Worm (Caenorhabditis elegans) whole organism, early embryonic: ENCODE data around the gene cat-2.

Experiments used
- B0310.2 ChIP-seq: sonication (generic microtip); optimal IDR thresholded peaks from 2 replicates; lab custom pipeline; 2016; ENCODE audit warnings: mild to moderate bottlenecking, missing genetic modification characterization, missing compliant biosample characterization
- F13C5.2 ChIP-seq: sonication (generic microtip); optimal IDR thresholded peaks from 2 replicates; lab custom pipeline; 2017; ENCODE audit warnings: mild to moderate bottlenecking, missing genetic modification characterization, inconsistent platforms, missing compliant biosample characterization
- aly-1 ChIP-seq: sonication (generic microtip); optimal IDR thresholded peaks from 2 replicates; lab custom pipeline; 2016; ENCODE audit warnings: missing genetic modification characterization, missing compliant biosample characterization
- ama-1 ChIP-seq: fragments of 150-350 bp; optimal IDR thresholded peaks from 2 replicates; lab custom pipeline; 2014
- ceh-13 ChIP-seq: fragments of 200-800 bp; sonication (Bioruptor generic); optimal IDR thresholded peaks from 2 replicates; lab custom pipeline; 2018; ENCODE audit warnings: mild to moderate bottlenecking, missing genetic modification characterization, missing compliant biosample characterization
- ceh-36 ChIP-seq: sonication (generic microtip); optimal IDR thresholded peaks from 2 replicates; lab custom pipeline; 2016; ENCODE audit warnings: missing genetic modification characterization, inconsistent platforms, missing compliant biosample characterization
- ets-7 ChIP-seq: sonication (generic microtip); optimal IDR thresholded peaks from 2 replicates; lab custom pipeline; 2016; ENCODE audit warnings: missing genotype, missing genetic modification characterization, missing compliant biosample characterization
- flt-1 ChIP-seq: fragments of 200-800 bp; sonication (Bioruptor generic); IDR thresholded peaks from 2 replicates; pipeline ENCODE4 v1.3.6; 2022; ENCODE audit warnings: missing genetic modification characterization, missing compliant biosample characterization
- hmbx-1 ChIP-seq: sonication (generic microtip); optimal IDR thresholded peaks from 2 replicates; lab custom pipeline; 2016; ENCODE audit warnings: mild to moderate bottlenecking, missing genetic modification characterization, missing compliant biosample characterization
- hmg-4 ChIP-seq: fragments of 200-800 bp; sonication (Bioruptor generic); optimal IDR thresholded peaks from 2 replicates; lab custom pipeline; 2018; ENCODE audit warnings: mild to moderate bottlenecking, missing genetic modification characterization, missing compliant biosample characterization
- hnd-1 ChIP-seq: sonication (generic microtip); optimal IDR thresholded peaks from 2 replicates; lab custom pipeline; 2016; ENCODE audit warnings: missing genetic modification characterization, missing compliant biosample characterization
- pes-1 ChIP-seq: fragments of 200-800 bp; sonication (Bioruptor generic); IDR thresholded peaks from 2 replicates; pipeline ENCODE4 v1.3.6; 2022; ENCODE audit warnings: missing genetic modification reagents, missing genetic modification characterization, missing compliant biosample characterization
- scrt-1 ChIP-seq: fragments of 200-800 bp; sonication (Bioruptor generic); IDR thresholded peaks from 2 replicates; pipeline ENCODE4 v1.3.6; 2022; ENCODE audit warnings: missing genetic modification characterization, missing compliant biosample characterization
- sea-1 ChIP-seq: fragments of 200-800 bp; sonication (Bioruptor generic); conservative IDR thresholded peaks from 2 replicates; pipeline ENCODE4 v1.3.6; 2022; ENCODE audit warnings: missing genetic modification characterization, missing compliant biosample characterization
- tbx-11 ChIP-seq: fragments of 200-800 bp; sonication (Bioruptor generic); IDR thresholded peaks from 2 replicates; pipeline ENCODE4 v1.3.6; 2022; ENCODE audit warnings: missing genetic modification characterization, missing compliant biosample characterization
- tbx-37 ChIP-seq: fragments of 200-800 bp; sonication (Bioruptor generic); conservative IDR thresholded peaks from 2 replicates; pipeline ENCODE4 v1.3.6; 2022; ENCODE audit warnings: missing genetic modification reagents, missing genetic modification characterization, missing compliant biosample characterization
- tra-4 ChIP-seq: sonication (generic microtip); optimal IDR thresholded peaks from 2 replicates; lab custom pipeline; 2017; ENCODE audit warnings: missing genetic modification characterization, missing compliant biosample characterization

cat-2 gene

DNA sequence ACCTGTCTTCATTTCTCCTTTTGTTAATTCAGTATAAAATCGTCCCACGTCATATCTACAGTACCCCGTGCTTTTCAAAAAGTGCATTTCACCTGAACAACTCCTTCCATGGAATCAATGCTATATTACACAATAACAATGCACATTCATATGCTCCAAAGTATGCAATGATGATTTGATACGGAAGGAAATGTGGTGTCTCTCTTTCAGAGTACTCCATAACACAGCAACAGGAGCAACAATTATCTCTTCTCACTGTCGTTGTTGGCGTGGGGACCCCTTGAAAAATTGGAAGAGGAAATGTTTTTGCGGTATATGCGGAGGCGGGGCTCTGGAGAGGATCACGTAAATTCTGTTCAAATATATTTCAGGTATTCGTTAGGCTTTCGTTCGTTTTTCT lies at the start of gene cat-2:
Gene cat-2, plus strand, starts transcription at position 301 of the 400 bp plus-strand sequence.
- no peak for TF ChIP-seq tbx-37 (GFP tag; lab: Robert Waterston, UW)
- TF ChIP-seq F13C5.2 (tag; lab: Kevin White, UChicago) = no peak
- TF ChIP-seq ceh-36 (tag; lab: Kevin White, UChicago) = no peak
- TF ChIP-seq hnd-1 = no peak
- TF ChIP-seq aly-1 (tag; lab: Kevin White, UChicago) = no peak
- no peak for TF ChIP-seq B0310.2
- no peak for TF ChIP-seq ama-1 (lab: Kevin White, UChicago)
- no peak for TF ChIP-seq scrt-1 (GFP tag; lab: Robert Waterston, UW)
- no peak for TF ChIP-seq sea-1 (GFP tag; lab: Robert Waterston, UW)
- no peak for TF ChIP-seq pes-1
- no peak for TF ChIP-seq ets-7 (tag; lab: Kevin White, UChicago)
- no peak for TF ChIP-seq tra-4 (tag; lab: Kevin White, UChicago)
- TF ChIP-seq hmg-4 = no peak
- no peak for TF ChIP-seq tbx-11 (GFP tag; lab: Robert Waterston, UW)
- no peak for TF ChIP-seq flt-1

ce11 chrII:208097-208496 lies 49.5 kb upstream of the cat-2 start:
- TF ChIP-seq hnd-1 (no peak), B0310.2 (no peak), ceh-13 (GFP tag; lab: Kevin White, UChicago) (no peak), hmg-4 (no peak), aly-1 (tag; lab: Kevin White, UChicago) (no peak), tbx-37 (GFP tag; lab: Robert Waterston, UW) (no peak), tra-4 (tag; lab: Kevin White, UChicago) (no peak), flt-1 (no peak), F13C5.2 (tag; lab: Kevin White, UChicago) (no peak), ama-1 (lab: Kevin White, UChicago) (no peak), pes-1 (no peak), ceh-36 (tag; lab: Kevin White, UChicago) (no peak), ets-7 (tag; lab: Kevin White, UChicago) (no peak), scrt-1 (GFP tag; lab: Robert Waterston, UW) (no peak), tbx-11 (GFP tag; lab: Robert Waterston, UW) (no peak), hmbx-1 (tag; lab: Kevin White, UChicago) (no peak), sea-1 (GFP tag; lab: Robert Waterston, UW) (no peak)

ce11 chrII:216598-216997 lies 41.0 kb upstream of the cat-2 start, which contains the start of gene F48A11.4:
TSS of gene F48A11.4 (minus strand) at chrII:216621.
- TF ChIP-seq sea-1 (GFP tag; lab: Robert Waterston, UW) (0 out of 2 replicates have a peak, but pooled peaks have one; percentile 41), pes-1 (peak; percentile 11; the same call in 1 of the 2 replicates), ceh-13 (GFP tag; lab: Kevin White, UChicago) (no peak), hmg-4 (peak; percentile 44), F13C5.2 (tag; lab: Kevin White, UChicago) (peak; percentile 77), tbx-11 (GFP tag; lab: Robert Waterston, UW) (0 out of 2 replicates have a peak, but pooled peaks have one; percentile 23), ama-1 (lab: Kevin White, UChicago) (no peak), ceh-36 (tag; lab: Kevin White, UChicago) (no peak), tra-4 (tag; lab: Kevin White, UChicago) (no peak), ets-7 (tag; lab: Kevin White, UChicago) (no peak), hmbx-1 (tag; lab: Kevin White, UChicago) (peak; percentile 47), scrt-1 (GFP tag; lab: Robert Waterston, UW) (no peak), flt-1 (peak; percentile 57; the same call in 1 of the 2 replicates), aly-1 (tag; lab: Kevin White, UChicago) (no peak), hnd-1 (no peak), tbx-37 (GFP tag; lab: Robert Waterston, UW) (peak; percentile 52), B0310.2 (no peak)

DNA sequence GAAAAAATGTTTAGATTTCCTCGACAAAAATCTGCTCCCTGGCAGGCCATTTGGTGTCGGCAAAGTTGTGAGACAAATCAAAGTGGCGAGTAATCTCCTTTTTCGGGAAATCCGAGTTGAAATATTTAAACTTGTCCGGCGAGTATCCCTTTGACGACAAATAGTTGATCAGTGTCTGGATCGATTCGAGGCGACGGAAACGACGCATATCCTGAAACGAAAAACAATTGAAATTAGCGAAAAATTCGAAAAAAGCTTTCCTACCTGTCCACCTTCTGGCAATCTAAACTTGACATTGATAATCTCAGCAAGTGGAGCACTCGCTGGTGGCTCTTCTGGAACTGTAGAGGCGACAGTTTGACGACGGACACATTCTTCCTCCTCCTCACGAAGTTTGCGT lies 40.3 kb upstream of the cat-2 start:
- no peak for TF ChIP-seq aly-1 (tag; lab: Kevin White, UChicago)
- no peak for TF ChIP-seq ceh-36 (tag; lab: Kevin White, UChicago)
- no peak for TF ChIP-seq tbx-37 (GFP tag; lab: Robert Waterston, UW)
- no peak for TF ChIP-seq scrt-1 (GFP tag; lab: Robert Waterston, UW)
- TF ChIP-seq tra-4 (tag; lab: Kevin White, UChicago) = no peak
- TF ChIP-seq F13C5.2 (tag; lab: Kevin White, UChicago) = no peak
- TF ChIP-seq tbx-11 (GFP tag; lab: Robert Waterston, UW) = no peak
- TF ChIP-seq hmbx-1 (tag; lab: Kevin White, UChicago) = no peak
- TF ChIP-seq flt-1 = no peak
- no peak for TF ChIP-seq hnd-1
- TF ChIP-seq pes-1 = no peak
- TF ChIP-seq ceh-13 (GFP tag; lab: Kevin White, UChicago) = no peak
- no peak for TF ChIP-seq B0310.2
- no peak for TF ChIP-seq ets-7 (tag; lab: Kevin White, UChicago)
- TF ChIP-seq sea-1 (GFP tag; lab: Robert Waterston, UW) = no peak
- no peak for TF ChIP-seq hmg-4
- no peak for TF ChIP-seq ama-1 (lab: Kevin White, UChicago)

DNA sequence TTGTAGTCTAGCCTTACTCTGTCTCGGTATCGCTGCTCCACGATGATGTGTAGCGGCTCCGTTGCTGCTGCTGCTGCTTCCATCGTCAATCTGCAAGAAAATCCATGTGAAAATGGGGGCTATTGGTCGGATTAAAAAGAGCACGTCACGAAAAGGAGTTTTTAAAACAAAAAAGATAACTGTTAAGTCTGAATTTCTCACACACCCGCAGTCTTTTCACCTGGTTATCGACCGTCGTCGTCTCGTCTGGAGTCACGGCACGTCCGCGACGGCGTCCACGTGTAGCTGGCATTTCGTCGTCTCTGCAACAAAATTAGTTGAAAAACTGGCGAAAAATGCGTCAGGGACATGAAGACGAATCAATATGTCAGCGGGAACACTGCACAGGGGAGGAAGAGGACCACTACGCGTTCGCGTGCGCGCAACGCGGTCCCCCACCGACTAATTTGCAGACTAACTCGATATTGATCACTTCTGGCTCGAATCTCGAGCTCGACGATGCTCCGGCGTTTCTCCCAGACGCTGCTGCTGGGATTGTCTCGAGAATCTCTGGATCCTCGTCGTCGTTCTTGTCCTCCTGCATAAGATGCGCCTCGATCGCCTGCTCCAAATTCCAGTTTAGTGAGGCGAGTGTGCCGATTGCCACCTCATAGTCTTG lies 37.6 kb upstream of the cat-2 start:
- TF ChIP-seq ceh-36 (tag; lab: Kevin White, UChicago) (no peak), hnd-1 (no peak), hmg-4 (no peak), tbx-11 (GFP tag; lab: Robert Waterston, UW) (no peak), ceh-13 (GFP tag; lab: Kevin White, UChicago) (no peak)

DNA sequence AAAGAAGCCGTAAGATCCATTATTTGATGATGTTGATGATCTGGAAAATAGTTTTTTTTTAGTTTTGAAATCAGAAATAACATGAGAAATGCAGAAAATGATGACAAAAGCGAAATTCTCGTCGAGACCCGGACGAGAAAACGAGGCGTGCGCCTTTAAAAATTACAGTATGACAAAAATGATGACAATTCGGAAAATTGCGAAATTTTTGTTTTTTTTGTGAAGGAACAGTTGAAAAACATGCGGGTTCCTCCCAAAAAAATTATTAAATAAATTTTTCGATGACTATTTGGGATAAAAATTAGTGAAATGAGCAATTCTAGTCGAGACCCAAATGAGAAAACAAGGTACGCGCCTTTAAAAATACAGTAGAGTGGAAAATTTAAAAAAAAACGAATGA lies 37.0 kb upstream of the cat-2 start, which contains the start of gene ubxn-3:
Gene ubxn-3, minus strand, starts transcription at position 66 of the 400 bp plus-strand sequence.
- TF ChIP-seq ceh-36 (tag; lab: Kevin White, UChicago) (no peak), hnd-1 (no peak), hmg-4 (no peak), aly-1 (tag; lab: Kevin White, UChicago) (no peak), flt-1 (no peak), ceh-13 (GFP tag; lab: Kevin White, UChicago) (no peak), pes-1 (no peak), B0310.2 (no peak), scrt-1 (GFP tag; lab: Robert Waterston, UW) (no peak), tra-4 (tag; lab: Kevin White, UChicago) (no peak), sea-1 (GFP tag; lab: Robert Waterston, UW) (no peak), F13C5.2 (tag; lab: Kevin White, UChicago) (no peak), hmbx-1 (tag; lab: Kevin White, UChicago) (no peak), tbx-11 (GFP tag; lab: Robert Waterston, UW) (no peak), ets-7 (tag; lab: Kevin White, UChicago) (no peak), tbx-37 (GFP tag; lab: Robert Waterston, UW) (no peak), ama-1 (lab: Kevin White, UChicago) (no peak)
